Worm (Caenorhabditis elegans): ENCODE measurements around the gene acs-2.

- TF ChIP-seq pqm-1 (tag; optimal IDR thresholded peaks at IDR 0.05) (no peak), ceh-82 (tag; optimal IDR thresholded peaks at IDR 0.05) (no peak), ztf-11 (tag; optimal IDR thresholded peaks at IDR 0.05) (no peak), pha-4 (tag; optimal IDR thresholded peaks at IDR 0.05) (no peak), skn-1 (tag; optimal IDR thresholded peaks at IDR 0.05) (no peak), nhr-76 (tag; optimal IDR thresholded peaks at IDR 0.05) (no peak), nfya-1 (tag; optimal IDR thresholded peaks at IDR 0.05; ENCODE audit: insufficient read depth) (no peak), fos-1 (tag; optimal IDR thresholded peaks at IDR 0.05) (no peak)
Measured at ce11 chrV:15520398-15520797, 46.8 kb upstream of the acs-2 start.
